Worm (Caenorhabditis elegans): Measurements from ENCODE around the gene col-174.

ce11 chrX:7546509-7546908, at the start of gene col-174:
- TF ChIP-seq nfyb-1 (GFP tag; IDR thresholded peaks at IDR 0.05) (no peak), zfh-2 (GFP tag; conservative IDR thresholded peaks at IDR 0.05) (no peak), snpc-1.3 (tag; optimal IDR thresholded peaks at IDR 0.05; ENCODE audit: insufficient read depth) (no peak), nhr-27 (tag; optimal IDR thresholded peaks at IDR 0.05) (no peak), nhr-90 (tag; optimal IDR thresholded peaks at IDR 0.05) (no peak)

Measured in whole organism, young adult.